Worm (Caenorhabditis elegans): ENCODE data around the gene Y59H11AR.10.

Gene Y59H11AR.10

ce11 chrIV:8607468-8607867 lies 4.5 kb downstream of the Y59H11AR.10 start:
- TF ChIP-seq F33H1.4 (GFP tag; IDR thresholded peaks at IDR 0.05) (peak; percentile 73), lsl-1 (GFP tag; optimal IDR thresholded peaks at IDR 0.05) (peak; percentile 54)

- TF ChIP-seq hmg-20 (GFP tag; IDR thresholded peaks at IDR 0.05) (no peak), nfya-1 (tag; optimal IDR thresholded peaks at IDR 0.05; ENCODE audit: borderline replicate concordance, insufficient read depth) (no peak), lin-35 (GFP tag; optimal IDR thresholded peaks at IDR 0.05) (no peak), K11D2.4 (GFP tag; IDR thresholded peaks at IDR 0.05) (no peak), let-607 (tag; optimal IDR thresholded peaks at IDR 0.05) (no peak), F10E7.11 (tag; optimal IDR thresholded peaks at IDR 0.05) (no peak), atf-7 (tag; optimal IDR thresholded peaks at IDR 0.05) (no peak), cebp-2 (GFP tag; IDR thresholded peaks at IDR 0.05) (no peak), efl-1 (GFP tag; optimal IDR thresholded peaks at IDR 0.05) (no peak), pha-4 (tag; optimal IDR thresholded peaks at IDR 0.05) (no peak), ztf-25 (GFP tag; IDR thresholded peaks at IDR 0.05) (no peak), ztf-28 (GFP tag; IDR thresholded peaks at IDR 0.05) (no peak), ztf-18 (tag; optimal IDR thresholded peaks at IDR 0.05) (no peak), die-1 (tag; optimal IDR thresholded peaks at IDR 0.05) (no peak), Y53G8AR.9 (GFP tag; conservative IDR thresholded peaks at IDR 0.05) (no peak), nhr-90 (tag; optimal IDR thresholded peaks at IDR 0.05) (no peak)
These were observed 5.2 kb downstream of the Y59H11AR.10 start for ce11 chrIV:8608204-8608603.

ce11 chrIV:8608934-8609333 lies 6.0 kb downstream of the Y59H11AR.10 start, which contains the start of gene F42A9.6:
TSS of gene F42A9.6 (plus strand) at chrIV:8609234.
- TF ChIP-seq pha-4 (tag; optimal IDR thresholded peaks at IDR 0.05) = no peak
- TF ChIP-seq nhr-179 (tag; optimal IDR thresholded peaks at IDR 0.05) = no peak
- no peak for TF ChIP-seq B0336.3 (GFP tag; IDR thresholded peaks at IDR 0.05)
- TF ChIP-seq snpc-4 (GFP tag; optimal IDR thresholded peaks at IDR 0.05) = no peak
- TF ChIP-seq snpc-4 (tag; optimal IDR thresholded peaks at IDR 0.05) = no peak
- TF ChIP-seq lin-40 (tag; optimal IDR thresholded peaks at IDR 0.05) = no peak
- TF ChIP-seq D2030.7 (GFP tag; IDR thresholded peaks at IDR 0.05) = no peak
- no peak for TF ChIP-seq dox-1 (GFP tag; IDR thresholded peaks at IDR 0.05)
- no peak for TF ChIP-seq attf-5 (GFP tag; optimal IDR thresholded peaks at IDR 0.05)
- TF ChIP-seq lin-54 (GFP tag; optimal IDR thresholded peaks at IDR 0.05) = no peak
- TF ChIP-seq F52B5.7 (tag; optimal IDR thresholded peaks at IDR 0.05) = no peak
- TF ChIP-seq ets-4 (GFP tag; optimal IDR thresholded peaks at IDR 0.05) = no peak

DNA sequence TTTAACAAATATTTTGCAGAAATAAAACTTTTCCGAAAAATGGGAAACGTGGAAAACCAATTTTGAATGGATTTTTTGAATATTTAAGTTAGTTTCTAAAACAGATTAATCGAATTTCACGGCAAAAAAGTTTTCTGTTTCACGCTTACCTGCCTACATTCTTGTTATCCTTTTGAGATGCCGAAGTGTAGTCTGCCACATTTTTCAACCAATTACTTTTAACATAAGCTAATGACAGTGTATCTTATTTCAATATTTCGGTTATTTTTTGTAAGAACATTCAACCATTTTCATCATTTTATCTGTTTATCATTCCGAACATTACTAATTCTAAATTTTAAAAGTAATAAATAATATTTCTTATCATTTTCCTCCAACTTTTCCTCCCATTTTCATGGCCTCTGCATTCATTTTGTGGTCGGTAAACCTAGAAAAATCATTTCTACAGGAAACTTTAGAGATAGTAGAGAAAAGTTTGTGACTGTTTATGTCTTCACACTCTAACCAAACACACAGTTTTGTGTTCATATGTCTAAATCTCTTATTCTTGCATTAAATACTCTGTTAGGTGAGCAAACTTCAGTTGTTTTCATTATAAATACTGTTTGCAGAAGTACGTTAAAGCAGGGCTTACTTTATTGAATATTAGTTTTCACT lies 9.0 kb downstream of the Y59H11AR.10 start, which contains the start of the genes F42A9.17 and cyp-33E2:
TSS of gene F42A9.17 (minus strand) at position 51 of the 657 bp plus-strand sequence.
TSS of gene cyp-33E2 (plus strand) at position 449 of the 657 bp plus-strand sequence.
- no peak for TF ChIP-seq nfyb-1 (GFP tag; IDR thresholded peaks at IDR 0.05)
- no peak for TF ChIP-seq Y53F4B.3 (GFP tag; IDR thresholded peaks at IDR 0.05)
- peak; percentile 81 for TF ChIP-seq nhr-80 (tag; optimal IDR thresholded peaks at IDR 0.05)
- no peak for TF ChIP-seq F57C9.4 (tag; optimal IDR thresholded peaks at IDR 0.05)
- no peak for TF ChIP-seq unc-62 (GFP tag; optimal IDR thresholded peaks at IDR 0.05)
